Worm (Caenorhabditis elegans): ENCODE measurements around the gene ZC84.6.

ZC84.6 gene

ce11 chrIII:9191091-9191490, 8.4 kb downstream of the ZC84.6 start, which contains the start of gene cls-3 (continued):
- TF ChIP-seq fkh-4 (tag; optimal IDR thresholded peaks at IDR 0.05; ENCODE audit: borderline replicate concordance) (peak; percentile 5), mab-9 (GFP tag; IDR thresholded peaks at IDR 0.05) (no peak), nhr-11 (tag; optimal IDR thresholded peaks at IDR 0.05) (no peak), jun-1 (tag; optimal IDR thresholded peaks at IDR 0.05) (no peak), lin-35 (GFP tag; optimal IDR thresholded peaks at IDR 0.05) (peak; percentile 88 to 92), nhr-28 (tag; optimal IDR thresholded peaks at IDR 0.05) (no peak), snpc-4 (tag; optimal IDR thresholded peaks at IDR 0.05) (no peak), egl-13 (tag; optimal IDR thresholded peaks at IDR 0.05) (peak; percentile 13), lin-13 (GFP tag; optimal IDR thresholded peaks at IDR 0.05) (peak; percentile 59), fkh-10 (GFP tag; optimal IDR thresholded peaks at IDR 0.05) (no peak), ama-1 (optimal IDR thresholded peaks at IDR 0.05) (no peak), mep-1 (tag; optimal IDR thresholded peaks at IDR 0.05) (peak; percentile 27), ets-5 (GFP tag; IDR thresholded peaks at IDR 0.05) (no peak), efl-1 (optimal IDR thresholded peaks at IDR 0.05) (peak; percentile 94 to 96), efl-1 (GFP tag; optimal IDR thresholded peaks at IDR 0.05 in 1 of 2) (peak; percentile 88 to 99), pag-3 (tag; optimal IDR thresholded peaks at IDR 0.05; ENCODE audit: borderline replicate concordance, insufficient read depth) (no peak), pax-3 (tag; optimal IDR thresholded peaks at IDR 0.05) (no peak), elt-2 (tag; optimal IDR thresholded peaks at IDR 0.05) (no peak), zip-4 (GFP tag; optimal IDR thresholded peaks at IDR 0.05) (no peak), lin-39 (tag; optimal IDR thresholded peaks at IDR 0.05) (peak; percentile 26), tbx-2 (tag; optimal IDR thresholded peaks at IDR 0.05) (peak; percentile 25), lin-14 (GFP tag; optimal IDR thresholded peaks at IDR 0.05) (peak; percentile 68), nhr-237 (tag; optimal IDR thresholded peaks at IDR 0.05) (no peak), nhr-90 (tag; optimal IDR thresholded peaks at IDR 0.05; ENCODE audit: poor library complexity) (peak; percentile 47), lin-15B (tag; optimal IDR thresholded peaks at IDR 0.05) (no peak), unc-62 (GFP tag; optimal IDR thresholded peaks at IDR 0.05) (no peak), fos-1 (tag; optimal IDR thresholded peaks at IDR 0.05) (no peak), xbp-1 (tag; optimal IDR thresholded peaks at IDR 0.05) (peak; percentile 45), isw-1 (GFP tag; IDR thresholded peaks at IDR 0.05) (peak; percentile 34; the same call in 1 of the 2 replicates), C34B4.2 (tag; optimal IDR thresholded peaks at IDR 0.05) (no peak), tlp-1 (tag; optimal IDR thresholded peaks at IDR 0.05) (no peak), ceh-8 (GFP tag; optimal IDR thresholded peaks at IDR 0.05) (peak; percentile 52), sptf-1 (tag; optimal IDR thresholded peaks at IDR 0.05) (no peak), alr-1 (tag; optimal IDR thresholded peaks at IDR 0.05; ENCODE audit: borderline replicate concordance) (no peak), elt-3 (tag; optimal IDR thresholded peaks at IDR 0.05) (no peak), dpl-1 (GFP tag; optimal IDR thresholded peaks at IDR 0.05) (peak; percentile 88 to 92 (median 90)), dsc-1 (tag; optimal IDR thresholded peaks at IDR 0.05) (peak; percentile 62), nhr-85 (tag) (peak; percentile 84), ztf-11 (tag; optimal IDR thresholded peaks at IDR 0.05) (peak in 1 of 2 experiments; percentile 45), C16A3.4 (tag; optimal IDR thresholded peaks at IDR 0.05) (peak; percentile 56), ceh-90 (tag; optimal IDR thresholded peaks at IDR 0.05) (no peak), nhr-12 (tag; optimal IDR thresholded peaks at IDR 0.05) (no peak), nhr-19 (GFP tag; conservative IDR thresholded peaks at IDR 0.05) (peak; percentile 53), vab-15 (tag; optimal IDR thresholded peaks at IDR 0.05) (peak; percentile 21)

- TF ChIP-seq nhr-20 (tag; optimal IDR thresholded peaks at IDR 0.05) (no peak), efl-1 (optimal IDR thresholded peaks at IDR 0.05) (no peak), efl-1 (GFP tag; optimal IDR thresholded peaks at IDR 0.05 in 1 of 2) (peak in 1 of 2 experiments; percentile 5)
Measured at ce11 chrIII:9185722-9186121, 13.8 kb downstream of the ZC84.6 start, which contains the start of gene ZC84.7. TSS of gene ZC84.7 (plus strand) at chrIII:9186022.

All from whole organism, L1 larva.